Worm (Caenorhabditis elegans) whole organism, early embryonic: Measurements from ENCODE around the gene H28G03.2.

ENCODE experiments used
- F13C5.2 ChIP-seq: sonication (generic microtip); optimal IDR thresholded peaks from 2 replicates; lab custom pipeline; 2017; ENCODE audit warnings: mild to moderate bottlenecking, missing genetic modification characterization, inconsistent platforms, missing compliant biosample characterization
- aly-1 ChIP-seq: sonication (generic microtip); optimal IDR thresholded peaks from 2 replicates; lab custom pipeline; 2016; ENCODE audit warnings: missing genetic modification characterization, missing compliant biosample characterization
- ama-1 ChIP-seq: fragments of 150-350 bp; optimal IDR thresholded peaks from 2 replicates; lab custom pipeline; 2014
- ceh-13 ChIP-seq: fragments of 200-800 bp; sonication (Bioruptor generic); optimal IDR thresholded peaks from 2 replicates; lab custom pipeline; 2018; ENCODE audit warnings: mild to moderate bottlenecking, missing genetic modification characterization, missing compliant biosample characterization
- ceh-36 ChIP-seq: sonication (generic microtip); optimal IDR thresholded peaks from 2 replicates; lab custom pipeline; 2016; ENCODE audit warnings: missing genetic modification characterization, inconsistent platforms, missing compliant biosample characterization
- hmg-4 ChIP-seq: fragments of 200-800 bp; sonication (Bioruptor generic); optimal IDR thresholded peaks from 2 replicates; lab custom pipeline; 2018; ENCODE audit warnings: mild to moderate bottlenecking, missing genetic modification characterization, missing compliant biosample characterization
- pes-1 ChIP-seq: fragments of 200-800 bp; sonication (Bioruptor generic); IDR thresholded peaks from 2 replicates; pipeline ENCODE4 v1.3.6; 2022; ENCODE audit warnings: missing genetic modification reagents, missing genetic modification characterization, missing compliant biosample characterization
- tbx-11 ChIP-seq: fragments of 200-800 bp; sonication (Bioruptor generic); IDR thresholded peaks from 2 replicates; pipeline ENCODE4 v1.3.6; 2022; ENCODE audit warnings: missing genetic modification characterization, missing compliant biosample characterization

DNA sequence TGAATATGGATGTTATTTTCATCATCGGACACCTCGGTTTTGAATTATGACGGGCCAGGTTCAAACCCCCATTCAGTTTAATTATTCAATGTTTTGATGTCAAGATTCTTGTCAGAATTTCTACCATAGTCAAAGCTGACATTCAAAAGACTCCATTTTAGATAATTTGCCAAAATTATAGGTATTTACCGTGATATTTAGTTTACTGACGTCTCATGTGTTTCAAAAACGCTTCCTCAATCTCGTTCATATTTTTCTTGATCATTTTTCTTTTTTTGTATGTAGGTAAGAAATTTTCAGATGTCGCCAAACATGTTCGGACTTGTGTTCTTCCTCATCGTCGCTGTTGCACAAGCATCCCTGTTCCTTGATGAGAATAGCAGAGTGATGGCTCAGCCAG lies 42.8 kb upstream of the H28G03.2 start, which contains the start of gene EGAP5.1:
- no peak for TF ChIP-seq pes-1 (GFP tag; lab: Robert Waterston, UW)
- no peak for TF ChIP-seq ceh-13 (GFP tag; lab: Kevin White, UChicago)
- TF ChIP-seq ama-1, result no peak
- no peak for TF ChIP-seq aly-1 (tag; lab: Kevin White, UChicago)
- no peak for TF ChIP-seq F13C5.2 (tag; lab: Kevin White, UChicago)
- TF ChIP-seq tbx-11, result no peak
- no peak for TF ChIP-seq hmg-4 (GFP tag; lab: Kevin White, UChicago)
- no peak for TF ChIP-seq ceh-36 (tag; lab: Kevin White, UChicago)
